Fruit fly (Drosophila melanogaster) whole organism, prepupa: Measurements from ENCODE around the gene CG14442.
A peak's percentile ranks its signal among the peaks of the same experiment; 100 is the strongest.

Experiments used
- Blimp-1 ChIP-seq: fragments of 200-800 bp; sonication (Bioruptor generic); optimal IDR thresholded peaks from 3 replicates; lab custom pipeline; 2017; ENCODE audit warnings: missing biosample characterization, missing genetic modification characterization, mild to moderate bottlenecking, moderate library complexity, missing genetic modification reagents
- CG10631 ChIP-seq: fragments of 200-800 bp; sonication (Bioruptor generic); optimal IDR thresholded peaks from 2 replicates; lab custom pipeline; 2016; ENCODE audit warnings: missing biosample characterization, missing genetic modification characterization
- CG10669 ChIP-seq: fragments of 200-800 bp; sonication (Bioruptor generic); optimal IDR thresholded peaks from 3 replicates; lab custom pipeline; 2018; ENCODE audit warnings: missing biosample characterization, mild to moderate bottlenecking, missing genetic modification characterization, moderate library complexity
- CG11294 ChIP-seq: fragments of 200-800 bp; sonication (Bioruptor generic); IDR thresholded peaks from 2 replicates; pipeline ENCODE4 v1.3.6; 2022; ENCODE audit warnings: missing biosample characterization, missing genetic modification characterization
- CG11902 ChIP-seq: fragments of 200-800 bp; sonication (Bioruptor generic); optimal IDR thresholded peaks from 3 replicates; lab custom pipeline; 2016; ENCODE audit warnings: missing biosample characterization, missing genetic modification characterization
- CG1621 ChIP-seq: fragments of 200-800 bp; sonication (Bioruptor generic); optimal IDR thresholded peaks from 3 replicates; lab custom pipeline; 2018; ENCODE audit warnings: missing biosample characterization, mild to moderate bottlenecking, missing genetic modification characterization
- CG16779 ChIP-seq: fragments of 200-800 bp; sonication (Bioruptor generic); optimal IDR thresholded peaks from 3 replicates; lab custom pipeline; 2017; ENCODE audit warnings: missing biosample characterization, mild to moderate bottlenecking, missing genetic modification characterization
- CG3032 ChIP-seq: fragments of 200-800 bp; optimal IDR thresholded peaks from 2 replicates; lab custom pipeline; 2019; ENCODE audit warnings: missing biosample characterization, mild to moderate bottlenecking, missing genetic modification characterization, moderate library complexity
- CG31627 ChIP-seq: fragments of 200-800 bp; sonication (Bioruptor generic); optimal IDR thresholded peaks from 3 replicates; lab custom pipeline; 2016; ENCODE audit warnings: missing biosample characterization, missing genetic modification characterization
- CG3919 ChIP-seq: fragments of 200-800 bp; sonication (Bioruptor generic); optimal IDR thresholded peaks from 3 replicates; lab custom pipeline; 2016; ENCODE audit warnings: missing biosample characterization, missing genetic modification characterization
- CG4318 ChIP-seq: fragments of 200-800 bp; sonication (Bioruptor generic); optimal IDR thresholded peaks from 3 replicates; lab custom pipeline; 2017; ENCODE audit warnings: missing biosample characterization, mild to moderate bottlenecking, missing genetic modification characterization
- CG6163 ChIP-seq: fragments of 200-800 bp; sonication (Bioruptor generic); IDR thresholded peaks from 3 replicates; pipeline ENCODE4 v1.3.6; 2022; ENCODE audit warnings: missing biosample characterization, missing genetic modification characterization
- CG6276 ChIP-seq: fragments of 200-800 bp; sonication (Bioruptor generic); optimal IDR thresholded peaks from 2 replicates; lab custom pipeline; 2017; ENCODE audit warnings: missing biosample characterization, mild to moderate bottlenecking, missing genetic modification characterization
- CG6792 ChIP-seq: fragments of 200-800 bp; sonication (Bioruptor generic); optimal IDR thresholded peaks from 3 replicates; lab custom pipeline; 2016; ENCODE audit warnings: missing biosample characterization, missing genetic modification characterization
- CG6808 ChIP-seq: fragments of 200-800 bp; sonication (Bioruptor generic); optimal IDR thresholded peaks from 3 replicates; lab custom pipeline; 2017; ENCODE audit warnings: missing biosample characterization, missing genetic modification characterization, mild to moderate bottlenecking, moderate library complexity, missing genetic modification reagents
- CG6854 ChIP-seq: fragments of 200-800 bp; sonication (Bioruptor generic); optimal IDR thresholded peaks from 2 replicates; lab custom pipeline; 2017; ENCODE audit warnings: missing biosample characterization, mild to moderate bottlenecking, missing genetic modification characterization
- CG7368 ChIP-seq: fragments of 200-800 bp; sonication (Bioruptor generic); optimal IDR thresholded peaks from 3 replicates; lab custom pipeline; 2016; ENCODE audit warnings: missing biosample characterization, missing genetic modification characterization
- CG8119 ChIP-seq: fragments of 200-800 bp; sonication (Bioruptor generic); IDR thresholded peaks from 3 replicates; pipeline ENCODE4 v1.3.6; 2022; ENCODE audit warnings: missing biosample characterization, missing genetic modification characterization
- CG8632 ChIP-seq: fragments of 200-800 bp; sonication (Bioruptor generic); optimal IDR thresholded peaks from 3 replicates; lab custom pipeline; 2016; ENCODE audit warnings: missing biosample characterization, missing genetic modification characterization
- Eip75B ChIP-seq: fragments of 200-800 bp; sonication (Bioruptor generic); optimal IDR thresholded peaks from 3 replicates; lab custom pipeline; 2016; ENCODE audit warnings: missing biosample characterization, missing genetic modification characterization
- Eip93F ChIP-seq: fragments of 200-800 bp; sonication (Bioruptor generic); optimal IDR thresholded peaks from 2 replicates; lab custom pipeline; 2016; ENCODE audit warnings: missing biosample characterization, mild to moderate bottlenecking, missing genetic modification characterization
- Ets21C ChIP-seq: fragments of 200-800 bp; sonication (Bioruptor generic); optimal IDR thresholded peaks from 3 replicates; lab custom pipeline; 2016; ENCODE audit warnings: missing biosample characterization, missing genetic modification characterization
- Ets96B ChIP-seq: fragments of 200-800 bp; optimal IDR thresholded peaks from 2 replicates; lab custom pipeline; 2019; ENCODE audit warnings: missing biosample characterization, mild to moderate bottlenecking, missing genetic modification characterization, moderate library complexity
- Gug ChIP-seq: fragments of 200-800 bp; sonication (Bioruptor generic); IDR thresholded peaks from 2 replicates; pipeline ENCODE4 v1.3.6; 2022; ENCODE audit warnings: missing biosample characterization, missing genetic modification characterization
- Hr38 ChIP-seq: sonication (Bioruptor generic); optimal IDR thresholded peaks from 2 replicates; lab custom pipeline; 2016; ENCODE audit warnings: missing biosample characterization, missing genetic modification characterization
- Hr39 ChIP-seq: fragments of 200-800 bp; sonication (Bioruptor generic); optimal IDR thresholded peaks from 2 replicates; lab custom pipeline; 2016; ENCODE audit warnings: missing biosample characterization, missing genetic modification characterization
- Hr4 ChIP-seq: fragments of 200-800 bp; sonication (Bioruptor generic); optimal IDR thresholded peaks from 3 replicates; lab custom pipeline; 2016; ENCODE audit warnings: missing biosample characterization, missing genetic modification characterization
- Met ChIP-seq: fragments of 200-800 bp; sonication (Bioruptor generic); optimal IDR thresholded peaks from 3 replicates; lab custom pipeline; 2016; ENCODE audit warnings: missing biosample characterization, missing genetic modification characterization
- OdsH ChIP-seq: fragments of 200-800 bp; sonication (Bioruptor generic); optimal IDR thresholded peaks from 3 replicates; lab custom pipeline; 2016; ENCODE audit warnings: missing biosample characterization, missing genetic modification characterization
- Smox ChIP-seq: fragments of 200-800 bp; sonication (Bioruptor generic); optimal IDR thresholded peaks from 3 replicates; lab custom pipeline; 2016; ENCODE audit warnings: missing biosample characterization, missing genetic modification characterization
- Sox14 ChIP-seq: fragments of 200-800 bp; sonication (Bioruptor generic); optimal IDR thresholded peaks from 3 replicates; lab custom pipeline; 2016; ENCODE audit warnings: missing biosample characterization, missing genetic modification characterization
- achi ChIP-seq: fragments of 200-800 bp; sonication (Bioruptor generic); optimal IDR thresholded peaks from 3 replicates; lab custom pipeline; 2016; ENCODE audit warnings: missing biosample characterization, missing genetic modification characterization
- acj6 ChIP-seq: fragments of 200-800 bp; sonication (Bioruptor generic); optimal IDR thresholded peaks from 3 replicates; lab custom pipeline; 2016; ENCODE audit warnings: missing biosample characterization, missing genetic modification characterization
- cyc ChIP-seq: fragments of 200-800 bp; sonication (Bioruptor generic); optimal IDR thresholded peaks from 3 replicates; lab custom pipeline; 2016; ENCODE audit warnings: missing biosample characterization, missing genetic modification characterization
- dac ChIP-seq: fragments of 200-800 bp; sonication (Bioruptor generic); optimal IDR thresholded peaks from 2 replicates; lab custom pipeline; 2017; ENCODE audit warnings: missing biosample characterization, mild to moderate bottlenecking, missing genetic modification characterization
- dsx ChIP-seq: fragments of 200-800 bp; optimal IDR thresholded peaks from 3 replicates; lab custom pipeline; 2019; ENCODE audit warnings: missing biosample characterization, mild to moderate bottlenecking, missing genetic modification characterization, moderate library complexity; ENCODE audit not compliant: poor library complexity, severe bottlenecking
- eg ChIP-seq: fragments of 200-800 bp; sonication (Bioruptor generic); IDR thresholded peaks from 3 replicates; pipeline ENCODE4 v1.3.6; 2022; ENCODE audit warnings: missing biosample characterization, missing genetic modification characterization
- esn ChIP-seq: fragments of 200-800 bp; sonication (Bioruptor generic); optimal IDR thresholded peaks from 2 replicates; lab custom pipeline; 2016; ENCODE audit warnings: missing biosample characterization, mild to moderate bottlenecking, missing genetic modification characterization, moderate library complexity
- fd59A ChIP-seq: fragments of 200-800 bp; sonication (Bioruptor generic); optimal IDR thresholded peaks from 2 replicates; lab custom pipeline; 2017; ENCODE audit warnings: missing biosample characterization, mild to moderate bottlenecking, missing genetic modification characterization, missing genetic modification reagents
- fd85E ChIP-seq: fragments of 200-800 bp; sonication (Bioruptor generic); optimal IDR thresholded peaks from 3 replicates; lab custom pipeline; 2016; ENCODE audit warnings: missing biosample characterization, missing genetic modification characterization
- fkh ChIP-seq: fragments of 200-800 bp; sonication (Bioruptor generic); optimal IDR thresholded peaks from 3 replicates; lab custom pipeline; 2017; ENCODE audit warnings: missing biosample characterization, mild to moderate bottlenecking, missing genetic modification characterization, moderate library complexity
- lz ChIP-seq: fragments of 200-800 bp; sonication (Bioruptor generic); optimal IDR thresholded peaks from 3 replicates; lab custom pipeline; 2016; ENCODE audit warnings: missing biosample characterization, missing genetic modification characterization
- net ChIP-seq: fragments of 200-800 bp; sonication (Bioruptor generic); optimal IDR thresholded peaks from 3 replicates; lab custom pipeline; 2016; ENCODE audit warnings: missing biosample characterization, missing genetic modification characterization
- pdm3 ChIP-seq: fragments of 200-800 bp; sonication (Bioruptor generic); optimal IDR thresholded peaks from 3 replicates; lab custom pipeline; 2016; ENCODE audit warnings: missing biosample characterization, missing genetic modification characterization
- salr ChIP-seq, 2 experiments: fragments of 200-800 bp; sonication (Bioruptor generic); optimal IDR thresholded peaks; 3 replicates each; lab custom pipeline; 2016 to 2018; ENCODE audit warnings: missing biosample characterization in 2 of 2, missing genetic modification characterization in 2 of 2, mild to moderate bottlenecking in 1 of 2
- spab ChIP-seq: fragments of 200-800 bp; sonication (Bioruptor generic); optimal IDR thresholded peaks from 2 replicates; lab custom pipeline; 2017; ENCODE audit warnings: missing biosample characterization, mild to moderate bottlenecking, missing genetic modification characterization, missing genetic modification reagents
- ss ChIP-seq, 2 experiments: fragments of 200-800 bp; sonication (Bioruptor generic); optimal IDR thresholded peaks; 2 replicates in 1 of 2; 3 replicates in 1 of 2; lab custom pipeline; 2017 to 2018; ENCODE audit warnings: mild to moderate bottlenecking in 2 of 2, missing biosample characterization in 2 of 2, missing genetic modification characterization in 2 of 2, moderate library complexity in 1 of 2
- topi ChIP-seq: fragments of 200-800 bp; sonication (Bioruptor generic); optimal IDR thresholded peaks from 3 replicates; lab custom pipeline; 2016; ENCODE audit warnings: missing biosample characterization, missing genetic modification characterization
- vri ChIP-seq: fragments of 200-800 bp; sonication (Bioruptor generic); optimal IDR thresholded peaks from 3 replicates; lab custom pipeline; 2016; ENCODE audit warnings: missing biosample characterization, mild to moderate bottlenecking, missing genetic modification characterization

The CG14442 gene

DNA sequence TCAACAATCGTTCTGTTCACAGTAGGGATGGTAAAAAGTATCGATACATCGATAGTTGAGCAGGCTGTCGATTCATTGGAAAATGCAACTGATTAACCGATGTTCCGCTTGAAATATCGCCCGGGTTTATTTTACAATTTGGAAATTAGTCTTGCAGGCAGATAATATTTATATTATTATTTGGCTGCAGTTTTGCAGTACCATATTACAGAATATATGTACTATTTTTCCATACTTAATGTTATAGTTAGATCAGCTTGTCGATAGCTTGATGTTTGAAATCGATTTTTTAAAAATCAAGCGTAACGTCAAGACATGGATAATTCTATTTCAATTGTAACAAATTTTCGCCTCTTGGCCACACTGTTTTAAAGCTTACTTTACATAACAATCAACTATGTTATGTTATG, at the start of gene CG14442 (continued):
- no peak for TF ChIP-seq CG4318
- TF ChIP-seq lz (GFP tag; lab: Kevin White, UChicago) = peak; percentile 60
- peak; percentile 40 for TF ChIP-seq Ets21C (GFP tag; lab: Kevin White, UChicago)
- peak; percentile 30 for TF ChIP-seq CG3919 (GFP tag; lab: Kevin White, UChicago)
- no peak for TF ChIP-seq Eip75B (GFP tag; lab: Kevin White, UChicago)
- peak; percentile 47 for TF ChIP-seq Hr39
- TF ChIP-seq CG10669 (GFP tag; lab: Kevin White, UChicago) = no peak

dm6 chrX:6744088-6744487, 49.3 kb upstream of the CG14442 start, which contains the start of gene RpL17:
Gene RpL17, minus strand, starts transcription at chrX:6744238.
- TF ChIP-seq pdm3 (GFP tag; lab: Kevin White, UChicago) (peak; percentile 75), CG4318 (no peak), spab (GFP tag; lab: Kevin White, UChicago) (no peak), fd85E (GFP tag; lab: Kevin White, UChicago) (peak; percentile 50), esn (GFP tag; lab: Kevin White, UChicago) (peak; percentile 85), Eip93F (GFP tag; lab: Kevin White, UChicago) (no peak), Hr39 (peak; percentile 73), salr (GFP tag; optimal IDR thresholded peaks at IDR 0.05; lab: Kevin White, UChicago) (peak in 1 of 2 experiments; percentile 75), Hr38 (GFP tag; lab: Kevin White, UChicago) (no peak), CG10669 (GFP tag; lab: Kevin White, UChicago) (peak; percentile 65), ss (GFP tag; optimal IDR thresholded peaks at IDR 0.05; lab: Kevin White, UChicago) (peak; percentile 59 to 82), CG6808 (GFP tag; lab: Kevin White, UChicago) (peak; percentile 58), dsx (GFP tag; lab: Kevin White, UChicago) (peak; percentile 23), CG11294 (GFP tag; lab: Robert Waterston, UW) (no peak; the same call in 1 of the 2 replicates), cyc (peak; percentile 73), CG10631 (GFP tag; lab: Kevin White, UChicago) (peak; percentile 47), Blimp-1 (GFP tag; lab: Kevin White, UChicago) (peak; percentile 53), net (GFP tag; lab: Kevin White, UChicago) (peak; percentile 74), CG1621 (tag; lab: Kevin White, UChicago) (peak; percentile 63), Gug (GFP tag; lab: Robert Waterston, UW) (peak; percentile 63), achi (peak; percentile 70), fkh (peak; percentile 46), CG6792 (GFP tag; lab: Kevin White, UChicago) (peak; percentile 63), Sox14 (GFP tag; lab: Kevin White, UChicago) (peak; percentile 38), CG3919 (GFP tag; lab: Kevin White, UChicago) (peak; percentile 70), Eip75B (GFP tag; lab: Kevin White, UChicago) (peak; percentile 76), CG8632 (peak; percentile 69), fd59A (GFP tag; lab: Kevin White, UChicago) (peak; percentile 44), CG31627 (peak; percentile 80), Met (GFP tag; lab: Kevin White, UChicago) (peak; percentile 74), CG8119 (GFP tag; lab: Robert Waterston, UW) (peak; percentile 42; the same call in 1 of the 3 replicates), acj6 (GFP tag; lab: Kevin White, UChicago) (peak; percentile 65), CG11902 (GFP tag; lab: Kevin White, UChicago) (peak; percentile 17), CG3032 (peak; percentile 29), CG16779 (tag; lab: Kevin White, UChicago) (peak; percentile 82), CG6276 (GFP tag; lab: Kevin White, UChicago) (no peak), Ets96B (tag; lab: Kevin White, UChicago) (no peak), Hr4 (GFP tag; lab: Kevin White, UChicago) (peak; percentile 29), lz (GFP tag; lab: Kevin White, UChicago) (peak; percentile 77), CG6854 (GFP tag; lab: Kevin White, UChicago) (peak; percentile 88), topi (peak; percentile 60), eg (GFP tag; lab: Robert Waterston, UW) (peak; percentile 84), Smox (GFP tag; lab: Kevin White, UChicago) (peak; percentile 73), OdsH (GFP tag; lab: Kevin White, UChicago) (peak; percentile 69), vri (GFP tag; lab: Kevin White, UChicago) (peak; percentile 80), CG6163 (GFP tag; lab: Robert Waterston, UW) (peak; percentile 89), CG7368 (GFP tag; lab: Kevin White, UChicago) (peak; percentile 74), dac (GFP tag; lab: Kevin White, UChicago) (peak; percentile 44)
